Fruit fly (Drosophila melanogaster): Measurements from ENCODE around the gene Ada2a.

Gene Ada2a

dm6 chr3R:18297444-18298297, 42.4 kb upstream of the Ada2a start:
- peak; percentile 13 for TF ChIP-seq CG17806 (tag; optimal IDR thresholded peaks at IDR 0.05)
- no peak for TF ChIP-seq Snoo (tag; optimal IDR thresholded peaks at IDR 0.05)
- TF ChIP-seq Pif1B (GFP tag; optimal IDR thresholded peaks at IDR 0.05), result no peak
- TF ChIP-seq CG10348 (GFP tag; IDR thresholded peaks at IDR 0.05), result no peak
- TF ChIP-seq Pif1A (GFP tag; optimal IDR thresholded peaks at IDR 0.05), result no peak
- TF ChIP-seq EcR (GFP tag; optimal IDR thresholded peaks at IDR 0.05), result no peak
- no peak for TF ChIP-seq rn (GFP tag; IDR thresholded peaks at IDR 0.05)
- no peak for TF ChIP-seq D1 (tag; optimal IDR thresholded peaks at IDR 0.05)
- TF ChIP-seq CG12605 (GFP tag; IDR thresholded peaks at IDR 0.05), result no peak
- peak; percentile 7 for TF ChIP-seq gl (tag; optimal IDR thresholded peaks at IDR 0.05)
- peak; percentile 34 for TF ChIP-seq CG15710 (tag; optimal IDR thresholded peaks at IDR 0.05)
- TF ChIP-seq Ets98B (GFP tag; IDR thresholded peaks at IDR 0.05), result peak; percentile 58
- peak; percentile 66; the same call in 2 of the 3 replicates for TF ChIP-seq CG4496 (GFP tag; IDR thresholded peaks at IDR 0.05)
- TF ChIP-seq CG8301 (tag; optimal IDR thresholded peaks at IDR 0.05), result peak; percentile 49
- peak; percentile 26 for TF ChIP-seq CG9948 (tag; optimal IDR thresholded peaks at IDR 0.05)
- peak; percentile 19; the same call in 1 of the 2 replicates for TF ChIP-seq CG32121 (GFP tag; IDR thresholded peaks at IDR 0.05)
- peak; percentile 67; the same call in 2 of the 3 replicates for TF ChIP-seq fd96Ca (GFP tag; IDR thresholded peaks at IDR 0.05)
- peak; percentile 38 for TF ChIP-seq CG34367 (tag; optimal IDR thresholded peaks at IDR 0.05)
- TF ChIP-seq CG8159 (tag; optimal IDR thresholded peaks at IDR 0.05), result peak; percentile 49
- peak; percentile 61 for TF ChIP-seq CG14655 (GFP tag; optimal IDR thresholded peaks at IDR 0.05)
- no peak for TF ChIP-seq CG13204 (GFP tag; optimal IDR thresholded peaks at IDR 0.05)

dm6 chr3R:18296737-18297136, 41.5 kb upstream of the Ada2a start:
- no peak for TF ChIP-seq EcR (GFP tag; optimal IDR thresholded peaks at IDR 0.05)
- 0 out of 2 replicates have a peak, but pooled peaks have one; percentile 14 for TF ChIP-seq CG32121 (GFP tag; IDR thresholded peaks at IDR 0.05)
- TF ChIP-seq gl (tag; optimal IDR thresholded peaks at IDR 0.05), result no peak

dm6 chr3R:18296084-18296483, 40.8 kb upstream of the Ada2a start:
- TF ChIP-seq Ets98B (GFP tag; IDR thresholded peaks at IDR 0.05), result no peak
- TF ChIP-seq CG13204 (GFP tag; optimal IDR thresholded peaks at IDR 0.05), result no peak
- TF ChIP-seq Pif1B (GFP tag; optimal IDR thresholded peaks at IDR 0.05), result no peak
- no peak for TF ChIP-seq D1 (tag; optimal IDR thresholded peaks at IDR 0.05)
- TF ChIP-seq rn (GFP tag; IDR thresholded peaks at IDR 0.05), result no peak
- no peak for TF ChIP-seq CG12605 (GFP tag; IDR thresholded peaks at IDR 0.05)
- TF ChIP-seq fd96Ca (GFP tag; IDR thresholded peaks at IDR 0.05), result no peak
- TF ChIP-seq CG10348 (GFP tag; IDR thresholded peaks at IDR 0.05), result no peak
- TF ChIP-seq CG32121 (GFP tag; IDR thresholded peaks at IDR 0.05), result no peak
- TF ChIP-seq CG8301 (tag; optimal IDR thresholded peaks at IDR 0.05), result no peak
- no peak for TF ChIP-seq CG14655 (GFP tag; optimal IDR thresholded peaks at IDR 0.05)
- TF ChIP-seq Snoo (tag; optimal IDR thresholded peaks at IDR 0.05), result no peak
- no peak for TF ChIP-seq CG15710 (tag; optimal IDR thresholded peaks at IDR 0.05)
- TF ChIP-seq CG34367 (tag; optimal IDR thresholded peaks at IDR 0.05), result no peak
- no peak for TF ChIP-seq CG8159 (tag; optimal IDR thresholded peaks at IDR 0.05)
- TF ChIP-seq CG4496 (GFP tag; IDR thresholded peaks at IDR 0.05), result no peak
- TF ChIP-seq CG17806 (tag; optimal IDR thresholded peaks at IDR 0.05), result no peak
- no peak for TF ChIP-seq Pif1A (GFP tag; optimal IDR thresholded peaks at IDR 0.05)
- TF ChIP-seq EcR (GFP tag; optimal IDR thresholded peaks at IDR 0.05), result no peak
- TF ChIP-seq gl (tag; optimal IDR thresholded peaks at IDR 0.05), result no peak

- peak; percentile 52 for TF ChIP-seq CG15710 (tag; optimal IDR thresholded peaks at IDR 0.05)
- peak; percentile 39 for TF ChIP-seq CG17806 (tag; optimal IDR thresholded peaks at IDR 0.05)
- TF ChIP-seq CG8301 (tag; optimal IDR thresholded peaks at IDR 0.05), result peak; percentile 48
- TF ChIP-seq gl (tag; optimal IDR thresholded peaks at IDR 0.05), result no peak
- TF ChIP-seq fd96Ca (GFP tag; IDR thresholded peaks at IDR 0.05), result no peak
- TF ChIP-seq EcR (GFP tag; optimal IDR thresholded peaks at IDR 0.05), result peak; percentile 46
- TF ChIP-seq Pif1B (GFP tag; optimal IDR thresholded peaks at IDR 0.05), result peak; percentile 1
- peak; percentile 46 for TF ChIP-seq Pif1A (GFP tag; optimal IDR thresholded peaks at IDR 0.05)
- TF ChIP-seq CG8159 (tag; optimal IDR thresholded peaks at IDR 0.05), result peak; percentile 57
- TF ChIP-seq CG14655 (GFP tag; optimal IDR thresholded peaks at IDR 0.05), result no peak
- TF ChIP-seq CG32121 (GFP tag; IDR thresholded peaks at IDR 0.05), result peak; percentile 55; the same call in 1 of the 2 replicates
- peak; percentile 41 for TF ChIP-seq CG9948 (tag; optimal IDR thresholded peaks at IDR 0.05)
Measured at dm6 chr3R:18295262-18295944, 40.1 kb upstream of the Ada2a start.

- TF ChIP-seq Snoo (tag; optimal IDR thresholded peaks at IDR 0.05) (no peak), EcR (GFP tag; optimal IDR thresholded peaks at IDR 0.05) (peak; percentile 9), CG4496 (GFP tag; IDR thresholded peaks at IDR 0.05) (peak; percentile 36; the same call in 1 of the 3 replicates)
Measured at dm6 chr3R:18294488-18294887, 39.2 kb upstream of the Ada2a start.

dm6 chr3R:18292371-18292770, 37.1 kb upstream of the Ada2a start:
- TF ChIP-seq Ets98B (GFP tag; IDR thresholded peaks at IDR 0.05), result no peak
- no peak for TF ChIP-seq CG8301 (tag; optimal IDR thresholded peaks at IDR 0.05)
- no peak for TF ChIP-seq Snoo (tag; optimal IDR thresholded peaks at IDR 0.05)
- no peak for TF ChIP-seq CG8159 (tag; optimal IDR thresholded peaks at IDR 0.05)
- TF ChIP-seq EcR (GFP tag; optimal IDR thresholded peaks at IDR 0.05), result no peak
- no peak for TF ChIP-seq CG32121 (GFP tag; IDR thresholded peaks at IDR 0.05)

Data from whole organism, pupa.